Fruit fly (Drosophila melanogaster): Measurements from ENCODE around the gene Prosalpha4.

The Prosalpha4 gene

dm6 chrX:16243989-16244388 lies 32.1 kb upstream of the Prosalpha4 start:
- TF ChIP-seq Fer1 (GFP tag; optimal IDR thresholded peaks at IDR 0.05) = no peak
- TF ChIP-seq CG2199 (GFP tag; IDR thresholded peaks at IDR 0.05) = peak; percentile 68; the same call in 1 of the 3 replicates
- peak; percentile 61 for TF ChIP-seq Nf-YB (GFP tag; optimal IDR thresholded peaks at IDR 0.05)
- TF ChIP-seq Nf-YC (tag; optimal IDR thresholded peaks at IDR 0.05) = peak; percentile 54
- no peak for TF ChIP-seq jing (GFP tag; optimal IDR thresholded peaks at IDR 0.05)

dm6 chrX:16244731-16245130 lies 31.3 kb upstream of the Prosalpha4 start:
- TF ChIP-seq HLH54F (GFP tag; optimal IDR thresholded peaks at IDR 0.05) (no peak), CG10979 (tag; optimal IDR thresholded peaks at IDR 0.05) (peak; percentile 100), insv (GFP tag; optimal IDR thresholded peaks at IDR 0.05) (peak in 1 of 2 experiments; percentile 1), CTCF (GFP tag; optimal IDR thresholded peaks at IDR 0.05) (peak; percentile 95), pita (GFP tag; optimal IDR thresholded peaks at IDR 0.05) (no peak), CG15073 (GFP tag; optimal IDR thresholded peaks at IDR 0.05) (no peak), CG34376 (GFP tag; optimal IDR thresholded peaks at IDR 0.05) (no peak), Xbp1 (GFP tag; optimal IDR thresholded peaks at IDR 0.05) (peak; percentile 37), Eip74EF (GFP tag; optimal IDR thresholded peaks at IDR 0.05) (no peak), PHDP (tag; optimal IDR thresholded peaks at IDR 0.05) (peak; percentile 17), bsh (GFP tag; optimal IDR thresholded peaks at IDR 0.05) (peak in 1 of 2 experiments; percentile 21), CG18262 (tag; optimal IDR thresholded peaks at IDR 0.05) (peak; percentile 20), CG17829 (tag; optimal IDR thresholded peaks at IDR 0.05) (peak; percentile 43), mld (GFP tag; IDR thresholded peaks at IDR 0.05; ENCODE audit: partially characterized antibody) (no peak), CG5245 (GFP tag; optimal IDR thresholded peaks at IDR 0.05) (peak; percentile 18), NfI (GFP tag; optimal IDR thresholded peaks at IDR 0.05) (peak; percentile 3), dmrt11E (tag; optimal IDR thresholded peaks at IDR 0.05) (peak; percentile 22), otp (GFP tag; IDR thresholded peaks at IDR 0.05) (no peak), CG1603 (tag; optimal IDR thresholded peaks at IDR 0.05) (peak; percentile 17), slou (GFP tag; optimal IDR thresholded peaks at IDR 0.05) (no peak), CG17359 (tag; optimal IDR thresholded peaks at IDR 0.05) (peak; percentile 23), Stat92E (GFP tag; optimal IDR thresholded peaks at IDR 0.05) (no peak), CG10267 (tag; optimal IDR thresholded peaks at IDR 0.05) (peak; percentile 14), unpg (GFP tag; optimal IDR thresholded peaks at IDR 0.05) (peak; percentile 29), CG18011 (GFP tag; optimal IDR thresholded peaks at IDR 0.05) (no peak), CG17361 (GFP tag; IDR thresholded peaks at IDR 0.05) (0 out of 3 replicates have a peak, but pooled peaks have one; percentile 25), dysf (GFP tag; IDR thresholded peaks at IDR 0.05) (0 out of 3 replicates have a peak, but pooled peaks have one; percentile 24), dmrt99B (tag; optimal IDR thresholded peaks at IDR 0.05) (peak; percentile 2), onecut (GFP tag; IDR thresholded peaks at IDR 0.05) (peak; percentile 16; the same call in 1 of the 2 replicates), CG7839 (tag; optimal IDR thresholded peaks at IDR 0.05) (peak; percentile 28), sob (GFP tag; IDR thresholded peaks at IDR 0.05) (peak; percentile 26; the same call in 1 of the 2 replicates), ftz-f1 (GFP tag; optimal IDR thresholded peaks at IDR 0.05) (peak; percentile 85), grau (tag; optimal IDR thresholded peaks at IDR 0.05) (peak; percentile 19), eyg (GFP tag; optimal IDR thresholded peaks at IDR 0.05) (no peak), chif (GFP tag; optimal IDR thresholded peaks at IDR 0.05) (peak in 1 of 2 experiments; percentile 6), Hsf (GFP tag; optimal IDR thresholded peaks at IDR 0.05) (peak; percentile 4), tx (GFP tag; optimal IDR thresholded peaks at IDR 0.05) (no peak), Dip2 (GFP tag; IDR thresholded peaks at IDR 0.05) (peak; percentile 86), stwl (tag; optimal IDR thresholded peaks at IDR 0.05) (peak; percentile 41), gem (tag; optimal IDR thresholded peaks at IDR 0.05) (peak; percentile 13), zen (tag; optimal IDR thresholded peaks at IDR 0.05) (peak; percentile 8), lilli (GFP tag; optimal IDR thresholded peaks at IDR 0.05) (no peak), CG17612 (GFP tag; IDR thresholded peaks at IDR 0.05) (no peak), sim (GFP tag; IDR thresholded peaks at IDR 0.05) (no peak)
